Worm (Caenorhabditis elegans) whole organism, mixed stage, embryonic: ENCODE results near the gene spsb-1.

ENCODE experiments used
- ceh-83 ChIP-seq: fragments of 200-800 bp; sonication (Bioruptor generic); optimal IDR thresholded peaks from 2 replicates; lab custom pipeline; 2018; ENCODE audit warnings: mild to moderate bottlenecking, missing genetic modification characterization, missing compliant biosample characterization
- ces-1 ChIP-seq: fragments of 150-350 bp; optimal IDR thresholded peaks from 2 replicates; lab custom pipeline; 2014; ENCODE audit warnings: missing biosample characterization, missing genetic modification reagents, missing genetic modification characterization
- elt-1 ChIP-seq: sonication (generic microtip); optimal IDR thresholded peaks from 2 replicates; lab custom pipeline; 2017; ENCODE audit warnings: missing genetic modification characterization, mild to moderate bottlenecking, missing compliant biosample characterization, antibody characterized with exemption, moderate library complexity, borderline replicate concordance; ENCODE audit not compliant: insufficient read depth
- elt-3 ChIP-seq: fragments of 150-350 bp; optimal IDR thresholded peaks from 2 replicates; lab custom pipeline; 2014; ENCODE audit warnings: missing biosample characterization, missing genetic modification characterization
- flh-1 ChIP-seq: fragments of 200-800 bp; sonication (Bioruptor generic); optimal IDR thresholded peaks from 2 replicates; lab custom pipeline; 2018; ENCODE audit warnings: mild to moderate bottlenecking, missing genetic modification characterization, moderate library complexity, missing compliant biosample characterization
- lin-13 ChIP-seq: fragments of 150-350 bp; optimal IDR thresholded peaks from 2 replicates; lab custom pipeline; 2014; ENCODE audit warnings: missing biosample characterization, missing genetic modification characterization
- lin-32 ChIP-seq: fragments of 200-800 bp; sonication (Bioruptor generic); optimal IDR thresholded peaks from 2 replicates; lab custom pipeline; 2018; ENCODE audit warnings: mild to moderate bottlenecking, missing genetic modification characterization, missing compliant biosample characterization
- lsy-2 ChIP-seq: fragments of 150-350 bp; optimal IDR thresholded peaks from 2 replicates; lab custom pipeline; 2014; ENCODE audit warnings: missing biosample characterization, missing genetic modification characterization
- nhr-12 ChIP-seq: fragments of 150-350 bp; optimal IDR thresholded peaks from 2 replicates; lab custom pipeline; 2014; ENCODE audit warnings: missing biosample characterization, missing genetic modification characterization
- nhr-76 ChIP-seq: sonication (generic microtip); optimal IDR thresholded peaks from 2 replicates; lab custom pipeline; 2017; ENCODE audit warnings: missing biosample characterization, missing genetic modification characterization
- pha-4 ChIP-seq: fragments of 150-350 bp; optimal IDR thresholded peaks from 2 replicates; lab custom pipeline; 2018; ENCODE audit warnings: missing biosample characterization, missing genetic modification reagents, missing genetic modification characterization
- snpc-4 ChIP-seq: fragments of 150-350 bp; optimal IDR thresholded peaks from 2 replicates; lab custom pipeline; 2014; ENCODE audit warnings: missing biosample characterization, missing genetic modification characterization
- unc-62 ChIP-seq: fragments of 150-350 bp; optimal IDR thresholded peaks from 2 replicates; lab custom pipeline; 2014; ENCODE audit warnings: missing biosample characterization, missing genetic modification reagents, missing genetic modification characterization
- ztf-11 ChIP-seq: fragments of 150-350 bp; optimal IDR thresholded peaks from 2 replicates; lab custom pipeline; 2014; ENCODE audit warnings: missing biosample characterization, missing genetic modification characterization

DNA sequence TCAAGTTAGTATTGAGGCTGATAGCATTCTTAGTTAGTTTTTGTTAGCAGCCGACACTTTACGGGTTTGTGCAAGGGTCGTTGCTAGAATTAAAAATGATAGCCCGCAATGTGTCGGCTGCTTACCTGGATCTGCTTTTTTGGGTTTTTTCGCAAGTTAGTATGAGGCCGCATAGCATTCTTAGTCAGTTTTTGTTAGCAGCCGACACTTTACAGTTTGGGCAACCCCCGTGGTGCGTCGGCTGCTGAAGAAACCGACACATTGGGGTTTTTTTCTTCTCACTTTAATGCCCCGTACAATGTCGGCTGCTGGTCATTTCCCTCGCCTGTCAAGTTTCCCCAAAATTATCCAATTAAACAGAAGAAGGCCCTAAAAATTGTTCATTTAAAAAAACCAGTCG is 60.4 kb downstream of the spsb-1 start:
- TF ChIP-seq unc-62 (GFP tag; lab: Kevin White, UChicago), result no peak
- TF ChIP-seq elt-3, result no peak
- TF ChIP-seq ceh-83 (GFP tag; lab: Kevin White, UChicago), result no peak
- TF ChIP-seq elt-1 (tag; lab: Kevin White, UChicago), result no peak
- TF ChIP-seq ztf-11, result no peak
- TF ChIP-seq snpc-4, result no peak
- no peak for TF ChIP-seq nhr-76 (tag; lab: Kevin White, UChicago)
- TF ChIP-seq lsy-2 (tag; lab: Kevin White, UChicago), result no peak
- no peak for TF ChIP-seq lin-32
- no peak for TF ChIP-seq flh-1 (GFP tag; lab: Kevin White, UChicago)
- TF ChIP-seq lin-13 (tag; lab: Kevin White, UChicago), result no peak
- TF ChIP-seq pha-4 (tag; lab: Kevin White, UChicago), result no peak
- TF ChIP-seq ces-1 (GFP tag; lab: Kevin White, UChicago), result no peak
- no peak for TF ChIP-seq nhr-12
